Worm (Caenorhabditis elegans) whole organism, mixed stage, embryonic: Measurements from ENCODE around the gene D2023.4.

ENCODE experiments used
- M03D4.4 ChIP-seq: sonication (generic microtip); optimal IDR thresholded peaks from 2 replicates; lab custom pipeline; 2017; ENCODE audit warnings: mild to moderate bottlenecking, missing genetic modification characterization, missing compliant biosample characterization
- blmp-1 ChIP-seq: fragments of 150-350 bp; optimal IDR thresholded peaks from 2 replicates; lab custom pipeline; 2014; ENCODE audit warnings: missing biosample characterization, missing genetic modification characterization
- ceh-39 ChIP-seq: fragments of 150-350 bp; optimal IDR thresholded peaks from 2 replicates; lab custom pipeline; 2014; ENCODE audit warnings: missing biosample characterization, missing genetic modification characterization
- ceh-43 ChIP-seq: fragments of 200-800 bp; sonication (Bioruptor generic); optimal IDR thresholded peaks from 2 replicates; lab custom pipeline; 2018; ENCODE audit warnings: mild to moderate bottlenecking, missing genetic modification characterization, moderate library complexity, missing compliant biosample characterization
- ceh-83 ChIP-seq: fragments of 200-800 bp; sonication (Bioruptor generic); optimal IDR thresholded peaks from 2 replicates; lab custom pipeline; 2018; ENCODE audit warnings: mild to moderate bottlenecking, missing genetic modification characterization, missing compliant biosample characterization
- ces-1 ChIP-seq: fragments of 150-350 bp; optimal IDR thresholded peaks from 2 replicates; lab custom pipeline; 2014; ENCODE audit warnings: missing biosample characterization, missing genetic modification reagents, missing genetic modification characterization
- drap-1 ChIP-seq: fragments of 200-800 bp; sonication (Bioruptor generic); optimal IDR thresholded peaks from 3 replicates; lab custom pipeline; 2018; ENCODE audit warnings: mild to moderate bottlenecking, missing genetic modification characterization, missing compliant biosample characterization
- elt-1 ChIP-seq: sonication (generic microtip); optimal IDR thresholded peaks from 2 replicates; lab custom pipeline; 2017; ENCODE audit warnings: missing genetic modification characterization, mild to moderate bottlenecking, missing compliant biosample characterization, antibody characterized with exemption, moderate library complexity, borderline replicate concordance; ENCODE audit not compliant: insufficient read depth
- elt-3 ChIP-seq: fragments of 150-350 bp; optimal IDR thresholded peaks from 2 replicates; lab custom pipeline; 2014; ENCODE audit warnings: missing biosample characterization, missing genetic modification characterization
- ham-2 ChIP-seq: fragments of 200-800 bp; sonication (Bioruptor generic); optimal IDR thresholded peaks from 2 replicates; lab custom pipeline; 2018; ENCODE audit warnings: mild to moderate bottlenecking, missing genetic modification characterization, missing compliant biosample characterization
- hlh-1 ChIP-seq: fragments of 150-350 bp; optimal IDR thresholded peaks from 2 replicates; lab custom pipeline; 2014; ENCODE audit warnings: missing biosample characterization, missing genetic modification reagents, missing genetic modification characterization
- lin-13 ChIP-seq: fragments of 150-350 bp; optimal IDR thresholded peaks from 2 replicates; lab custom pipeline; 2014; ENCODE audit warnings: missing biosample characterization, missing genetic modification characterization
- lin-32 ChIP-seq: fragments of 200-800 bp; sonication (Bioruptor generic); optimal IDR thresholded peaks from 2 replicates; lab custom pipeline; 2018; ENCODE audit warnings: mild to moderate bottlenecking, missing genetic modification characterization, missing compliant biosample characterization
- lsy-2 ChIP-seq: fragments of 150-350 bp; optimal IDR thresholded peaks from 2 replicates; lab custom pipeline; 2014; ENCODE audit warnings: missing biosample characterization, missing genetic modification characterization
- mab-5 ChIP-seq: fragments of 150-350 bp; optimal IDR thresholded peaks from 2 replicates; lab custom pipeline; 2014; ENCODE audit warnings: missing biosample characterization, missing genetic modification characterization
- mep-1 ChIP-seq: fragments of 150-350 bp; optimal IDR thresholded peaks from 2 replicates; lab custom pipeline; 2017; ENCODE audit warnings: missing biosample characterization, missing genetic modification reagents, missing genetic modification characterization, inconsistent platforms
- mls-2 ChIP-seq: sonication (generic microtip); optimal IDR thresholded peaks from 2 replicates; lab custom pipeline; 2016; ENCODE audit warnings: mild to moderate bottlenecking, missing genetic modification characterization, moderate library complexity, missing compliant biosample characterization
- nhr-237 ChIP-seq: fragments of 150-350 bp; optimal IDR thresholded peaks from 2 replicates; lab custom pipeline; 2014; ENCODE audit warnings: missing biosample characterization, missing genetic modification characterization
- nhr-28 ChIP-seq: fragments of 150-350 bp; optimal IDR thresholded peaks from 2 replicates; lab custom pipeline; 2014; ENCODE audit warnings: missing biosample characterization, missing genetic modification characterization
- nhr-76 ChIP-seq: sonication (generic microtip); optimal IDR thresholded peaks from 2 replicates; lab custom pipeline; 2017; ENCODE audit warnings: missing biosample characterization, missing genetic modification characterization
- pha-4 ChIP-seq: fragments of 150-350 bp; optimal IDR thresholded peaks from 2 replicates; lab custom pipeline; 2018; ENCODE audit warnings: missing biosample characterization, missing genetic modification reagents, missing genetic modification characterization
- sem-2 ChIP-seq: fragments of 200-800 bp; sonication (Bioruptor generic); optimal IDR thresholded peaks from 2 replicates; lab custom pipeline; 2018; ENCODE audit warnings: mild to moderate bottlenecking, missing genetic modification characterization, missing compliant biosample characterization
- snpc-4 ChIP-seq: fragments of 150-350 bp; optimal IDR thresholded peaks from 2 replicates; lab custom pipeline; 2014; ENCODE audit warnings: missing biosample characterization, missing genetic modification characterization
- sptf-1 ChIP-seq: sonication (generic microtip); optimal IDR thresholded peaks from 2 replicates; lab custom pipeline; 2017; ENCODE audit warnings: mild to moderate bottlenecking, missing genetic modification characterization, moderate library complexity, missing compliant biosample characterization
- tbx-8 ChIP-seq: fragments of 200-800 bp; sonication (Bioruptor generic); optimal IDR thresholded peaks from 2 replicates; lab custom pipeline; 2018; ENCODE audit warnings: mild to moderate bottlenecking, missing genetic modification characterization, moderate library complexity, missing compliant biosample characterization
- unc-120 ChIP-seq: sonication (generic microtip); optimal IDR thresholded peaks from 2 replicates; lab custom pipeline; 2017; ENCODE audit warnings: missing genetic modification characterization, missing compliant biosample characterization; ENCODE audit not compliant: poor library complexity, severe bottlenecking
- unc-39 ChIP-seq: fragments of 150-350 bp; optimal IDR thresholded peaks from 2 replicates; lab custom pipeline; 2014; ENCODE audit warnings: missing biosample characterization, missing genetic modification characterization
- unc-62 ChIP-seq: fragments of 150-350 bp; optimal IDR thresholded peaks from 2 replicates; lab custom pipeline; 2014; ENCODE audit warnings: missing biosample characterization, missing genetic modification reagents, missing genetic modification characterization
- zip-8 ChIP-seq: fragments of 150-350 bp; optimal IDR thresholded peaks from 2 replicates; lab custom pipeline; 2014; ENCODE audit warnings: missing biosample characterization, missing genetic modification characterization
- ztf-11 ChIP-seq: fragments of 150-350 bp; optimal IDR thresholded peaks from 2 replicates; lab custom pipeline; 2014; ENCODE audit warnings: missing biosample characterization, missing genetic modification characterization

The D2023.4 gene

ce11 chrV:11825662-11826061, at the start of gene D2023.4:
TSS of gene D2023.4 (minus strand) at chrV:11825762.
- no peak for TF ChIP-seq nhr-237
- TF ChIP-seq elt-1 (tag; lab: Kevin White, UChicago) = no peak
- TF ChIP-seq hlh-1 = no peak
- TF ChIP-seq lin-32 (GFP tag; lab: Kevin White, UChicago) = no peak
- TF ChIP-seq lin-13 (tag; lab: Kevin White, UChicago) = no peak
- TF ChIP-seq pha-4 = no peak
- TF ChIP-seq blmp-1 (tag; lab: Kevin White, UChicago) = no peak
- no peak for TF ChIP-seq zip-8 (tag; lab: Kevin White, UChicago)
- no peak for TF ChIP-seq sem-2 (GFP tag; lab: Kevin White, UChicago)
- no peak for TF ChIP-seq M03D4.4
- TF ChIP-seq mab-5 = no peak
- no peak for TF ChIP-seq mep-1 (tag; lab: Kevin White, UChicago)
- TF ChIP-seq unc-120 (tag; lab: Kevin White, UChicago) = no peak
- no peak for TF ChIP-seq nhr-76 (tag; lab: Kevin White, UChicago)
- TF ChIP-seq ceh-39 (tag; lab: Kevin White, UChicago) = no peak
- TF ChIP-seq ceh-43 (GFP tag; lab: Kevin White, UChicago) = no peak
- TF ChIP-seq elt-3 (tag; lab: Kevin White, UChicago) = no peak
- no peak for TF ChIP-seq ceh-83 (GFP tag; lab: Kevin White, UChicago)
- TF ChIP-seq snpc-4 (tag; lab: Kevin White, UChicago) = no peak

ce11 chrV:11875060-11875459, 49.5 kb upstream of the D2023.4 start, which contains the start of gene sulp-4:
TSS of gene sulp-4 (plus strand) at chrV:11875360.
- TF ChIP-seq lsy-2 (tag; lab: Kevin White, UChicago) (no peak), hlh-1 (no peak), ham-2 (no peak), ztf-11 (no peak), ces-1 (GFP tag; lab: Kevin White, UChicago) (no peak)
- TF ChIP-seq, all 35 proteins: peak for 0

- TF ChIP-seq mls-2 (tag; lab: Kevin White, UChicago) (no peak), tbx-8 (GFP tag; lab: Kevin White, UChicago) (no peak), drap-1 (GFP tag; lab: Kevin White, UChicago) (no peak), nhr-28 (tag; lab: Kevin White, UChicago) (no peak), sem-2 (GFP tag; lab: Kevin White, UChicago) (no peak)
These were observed 42.6 kb upstream of the D2023.4 start, which contains the start of gene R13H4.7 for ce11 chrV:11868142-11868541. TSS of gene R13H4.7 (minus strand) at chrV:11868242.

ce11 chrV:11862817-11863216, 37.3 kb upstream of the D2023.4 start, which contains the start of gene R13H4.6:
TSS of gene R13H4.6 (plus strand) at chrV:11863117.
- TF ChIP-seq unc-120 (tag; lab: Kevin White, UChicago) (no peak), nhr-28 (tag; lab: Kevin White, UChicago) (no peak), elt-3 (tag; lab: Kevin White, UChicago) (no peak), mab-5 (no peak), lsy-2 (tag; lab: Kevin White, UChicago) (no peak), drap-1 (GFP tag; lab: Kevin White, UChicago) (no peak), nhr-76 (tag; lab: Kevin White, UChicago) (no peak), mls-2 (tag; lab: Kevin White, UChicago) (no peak), ceh-83 (GFP tag; lab: Kevin White, UChicago) (no peak), sptf-1 (no peak), unc-39 (tag; lab: Kevin White, UChicago) (no peak)

ce11 chrV:11861880-11862544, 36.5 kb upstream of the D2023.4 start:
- TF ChIP-seq drap-1 (GFP tag; lab: Kevin White, UChicago) (no peak), ztf-11 (no peak), nhr-76 (tag; lab: Kevin White, UChicago) (no peak), pha-4 (no peak), ham-2 (no peak)

ce11 chrV:11860375-11860774, 34.8 kb upstream of the D2023.4 start, which contains the start of gene R13H4.5:
TSS of gene R13H4.5 (plus strand) at chrV:11860675.
- TF ChIP-seq ceh-39 (tag; lab: Kevin White, UChicago) (no peak), ceh-43 (GFP tag; lab: Kevin White, UChicago) (no peak), M03D4.4 (no peak), elt-3 (tag; lab: Kevin White, UChicago) (no peak), sem-2 (GFP tag; lab: Kevin White, UChicago) (no peak), nhr-76 (tag; lab: Kevin White, UChicago) (no peak), mls-2 (tag; lab: Kevin White, UChicago) (no peak), elt-1 (tag; lab: Kevin White, UChicago) (no peak), unc-62 (GFP tag; lab: Kevin White, UChicago) (no peak), ces-1 (GFP tag; lab: Kevin White, UChicago) (no peak), lin-32 (GFP tag; lab: Kevin White, UChicago) (no peak)
